Fruit fly (Drosophila melanogaster) whole organism, embryonic: Measurements from ENCODE around the gene Set2.

Experiments used
- Antp ChIP-seq: fragments of 200-800 bp; sonication (Bioruptor generic); optimal IDR thresholded peaks from 3 replicates; lab custom pipeline; 2016; ENCODE audit warnings: missing biosample characterization, missing genetic modification characterization
- CG10654 ChIP-seq: fragments of 200-800 bp; sonication (Bioruptor generic); optimal IDR thresholded peaks from 2 replicates; lab custom pipeline; 2016; ENCODE audit warnings: missing biosample characterization, missing genetic modification characterization
- CG11560 ChIP-seq: fragments of 200-800 bp; sonication (Bioruptor generic); IDR thresholded peaks from 3 replicates; pipeline ENCODE4 v1.3.6; 2022; ENCODE audit warnings: missing biosample characterization, missing genetic modification characterization
- CG11696 ChIP-seq: fragments of 200-800 bp; sonication (Bioruptor generic); IDR thresholded peaks from 2 replicates; pipeline ENCODE4 v1.3.6; 2022; ENCODE audit warnings: missing biosample characterization, missing genetic modification characterization
- CG12299 ChIP-seq: fragments of 200-800 bp; sonication (Bioruptor generic); optimal IDR thresholded peaks from 2 replicates; lab custom pipeline; 2018; ENCODE audit warnings: missing biosample characterization, mild to moderate bottlenecking, missing genetic modification characterization
- CG14014 ChIP-seq: fragments of 200-800 bp; sonication (Bioruptor generic); IDR thresholded peaks from 2 replicates; pipeline ENCODE4 v1.3.6; 2022; ENCODE audit warnings: missing biosample characterization, missing genetic modification characterization
- CG14667 ChIP-seq: fragments of 200-800 bp; sonication (Bioruptor generic); IDR thresholded peaks from 2 replicates; pipeline ENCODE4 v1.3.6; 2022; ENCODE audit warnings: missing biosample characterization, missing genetic modification characterization
- CG14860 ChIP-seq: fragments of 200-800 bp; sonication (Bioruptor generic); IDR thresholded peaks from 3 replicates; pipeline ENCODE4 v1.3.6; 2022; ENCODE audit warnings: missing biosample characterization, missing genetic modification characterization; ENCODE audit not compliant: partially characterized antibody
- CG17912 ChIP-seq: fragments of 200-800 bp; sonication (Bioruptor generic); optimal IDR thresholded peaks from 2 replicates; lab custom pipeline; 2018; ENCODE audit warnings: missing biosample characterization, mild to moderate bottlenecking, missing genetic modification characterization
- CG18011 ChIP-seq: fragments of 200-800 bp; sonication (Bioruptor generic); optimal IDR thresholded peaks from 2 replicates; lab custom pipeline; 2017; ENCODE audit warnings: missing biosample characterization, missing genetic modification characterization, mild to moderate bottlenecking, moderate library complexity, missing genotype
- CG1832 ChIP-seq: fragments of 200-800 bp; sonication (Bioruptor generic); optimal IDR thresholded peaks from 2 replicates; lab custom pipeline; 2017; ENCODE audit warnings: missing biosample characterization, mild to moderate bottlenecking, missing genetic modification characterization, inconsistent platforms
- CG2120 ChIP-seq: fragments of 200-800 bp; sonication (Bioruptor generic); optimal IDR thresholded peaks from 3 replicates; lab custom pipeline; 2016; ENCODE audit warnings: missing biosample characterization, missing genetic modification characterization
- CG3065 ChIP-seq: fragments of 200-800 bp; sonication (Bioruptor generic); optimal IDR thresholded peaks from 2 replicates; lab custom pipeline; 2016; ENCODE audit warnings: missing biosample characterization, missing genetic modification characterization
- CG33557 ChIP-seq: fragments of 200-800 bp; sonication (Bioruptor generic); optimal IDR thresholded peaks from 2 replicates; lab custom pipeline; 2019; ENCODE audit warnings: missing biosample characterization, mild to moderate bottlenecking, missing genetic modification characterization, moderate library complexity
- CG4820 ChIP-seq: fragments of 200-800 bp; sonication (Bioruptor generic); optimal IDR thresholded peaks from 3 replicates; lab custom pipeline; 2016; ENCODE audit warnings: missing biosample characterization, missing genetic modification characterization
- CG6272 ChIP-seq: fragments of 200-800 bp; sonication (Bioruptor generic); IDR thresholded peaks from 2 replicates; pipeline ENCODE4 v1.3.6; 2022; ENCODE audit warnings: missing biosample characterization, missing genetic modification characterization
- CG6791 ChIP-seq: fragments of 200-800 bp; sonication (Bioruptor generic); IDR thresholded peaks from 3 replicates; pipeline ENCODE4 v1.3.6; 2022; ENCODE audit warnings: missing biosample characterization, missing genetic modification characterization; ENCODE audit not compliant: partially characterized antibody
- CG7839 ChIP-seq: fragments of 200-800 bp; sonication (Bioruptor generic); optimal IDR thresholded peaks from 3 replicates; lab custom pipeline; 2018; ENCODE audit warnings: missing biosample characterization, mild to moderate bottlenecking, missing genetic modification characterization, moderate library complexity
- CG8281 ChIP-seq: fragments of 200-800 bp; sonication (Bioruptor generic); optimal IDR thresholded peaks from 2 replicates; lab custom pipeline; 2018; ENCODE audit warnings: missing biosample characterization, mild to moderate bottlenecking, missing genetic modification characterization, moderate library complexity
- CG8290 ChIP-seq, 3 experiments: fragments of 200-800 bp; sonication (Bioruptor generic); optimal IDR thresholded peaks; 2 replicates each; lab custom pipeline; 2016 to 2019; ENCODE audit warnings: missing biosample characterization in 3 of 3, missing genetic modification characterization in 3 of 3, mild to moderate bottlenecking in 2 of 3, moderate library complexity in 1 of 3
- CG9609 ChIP-seq: fragments of 200-800 bp; sonication (Bioruptor generic); optimal IDR thresholded peaks from 3 replicates; lab custom pipeline; 2016; ENCODE audit warnings: missing biosample characterization, missing genetic modification characterization
- Dip2 ChIP-seq: fragments of 200-800 bp; sonication (Bioruptor generic); IDR thresholded peaks from 2 replicates; pipeline ENCODE4 v1.3.6; 2022; ENCODE audit warnings: missing biosample characterization, missing genetic modification characterization
- Eip74EF ChIP-seq, 2 experiments: fragments of 200-800 bp in 1 of 2; fragments of >200 bp in 1 of 2; sonication (Bioruptor generic) in 1 of 2; optimal IDR thresholded peaks; 2 replicates each; lab custom pipeline; 2017 to 2019; ENCODE audit warnings: missing biosample characterization in 2 of 2, missing genetic modification characterization in 2 of 2, mild to moderate bottlenecking in 1 of 2, moderate library complexity in 1 of 2
- Ets97D ChIP-seq: fragments of 200-800 bp; sonication (Bioruptor generic); optimal IDR thresholded peaks from 3 replicates; lab custom pipeline; 2016; ENCODE audit warnings: missing biosample characterization, missing genetic modification characterization
- Fer1 ChIP-seq: fragments of 200-800 bp; sonication (Bioruptor generic); optimal IDR thresholded peaks from 2 replicates; lab custom pipeline; 2017; ENCODE audit warnings: missing biosample characterization, mild to moderate bottlenecking, missing genetic modification characterization
- H2.0 ChIP-seq: fragments of 200-800 bp; sonication (Bioruptor generic); IDR thresholded peaks from 2 replicates; pipeline ENCODE4 v1.3.6; 2022; ENCODE audit warnings: missing biosample characterization, missing genetic modification characterization
- Hr51 ChIP-seq, 2 experiments: fragments of 200-800 bp; sonication (Bioruptor generic); optimal IDR thresholded peaks; 2 replicates in 1 of 2; 3 replicates in 1 of 2; lab custom pipeline; 2016 to 2018; ENCODE audit warnings: missing biosample characterization in 2 of 2, missing genetic modification characterization in 2 of 2, mild to moderate bottlenecking in 1 of 2, moderate library complexity in 1 of 2
- Hr78 ChIP-seq, 2 experiments: fragments of 200-800 bp in 1 of 2; fragments of >200 bp in 1 of 2; sonication (Bioruptor generic) in 1 of 2; optimal IDR thresholded peaks; 2 replicates each; lab custom pipeline; 2017 to 2019; ENCODE audit warnings: missing biosample characterization in 2 of 2, missing genetic modification characterization in 2 of 2, mild to moderate bottlenecking in 1 of 2, moderate library complexity in 1 of 2
- Lim3 ChIP-seq: fragments of 200-800 bp; sonication (Bioruptor generic); IDR thresholded peaks from 2 replicates; pipeline ENCODE4 v1.3.6; 2022; ENCODE audit warnings: missing biosample characterization, missing genetic modification characterization
- Med ChIP-seq: fragments of 200-800 bp; sonication (Bioruptor generic); peaks from one replicate; lab custom pipeline; 2016; ENCODE audit warnings: missing biosample characterization, missing genetic modification characterization, mild to moderate bottlenecking, inconsistent platforms, moderate library complexity
- NK7.1 ChIP-seq: fragments of 200-800 bp; sonication (Bioruptor generic); optimal IDR thresholded peaks from 3 replicates; lab custom pipeline; 2016; ENCODE audit warnings: missing biosample characterization, missing genetic modification characterization
- Rfx ChIP-seq: fragments of 200-800 bp; sonication (Bioruptor generic); IDR thresholded peaks from 2 replicates; pipeline ENCODE4 v1.3.6; 2022; ENCODE audit warnings: missing biosample characterization, missing genetic modification characterization
- bab2 ChIP-seq: fragments of 200-800 bp; sonication (Bioruptor generic); optimal IDR thresholded peaks from 2 replicates; lab custom pipeline; 2016; ENCODE audit warnings: missing biosample characterization, missing genetic modification characterization
- cg ChIP-seq: fragments of 200-800 bp; sonication (Bioruptor generic); optimal IDR thresholded peaks from 3 replicates; lab custom pipeline; 2019; ENCODE audit warnings: missing biosample characterization, mild to moderate bottlenecking, missing genetic modification characterization, moderate library complexity
- crc ChIP-seq: fragments of 200-800 bp; sonication (Bioruptor generic); optimal IDR thresholded peaks from 2 replicates; lab custom pipeline; 2016; ENCODE audit warnings: missing biosample characterization, missing genetic modification characterization
- eyg ChIP-seq: fragments of 200-800 bp; sonication (Bioruptor generic); optimal IDR thresholded peaks from 3 replicates; lab custom pipeline; 2016; ENCODE audit warnings: missing biosample characterization, missing genetic modification characterization
- fru ChIP-seq: fragments of >200 bp; optimal IDR thresholded peaks from 2 replicates; lab custom pipeline; 2017
- grn ChIP-seq: fragments of 200-800 bp; sonication (Bioruptor generic); optimal IDR thresholded peaks from 3 replicates; lab custom pipeline; 2017; ENCODE audit warnings: missing biosample characterization, missing genetic modification characterization
- gsb ChIP-seq: fragments of 200-800 bp; sonication (Bioruptor generic); IDR thresholded peaks from 2 replicates; pipeline ENCODE4 v1.3.6; 2022; ENCODE audit warnings: missing biosample characterization, missing genetic modification characterization
- gsb-n ChIP-seq: fragments of 200-800 bp; sonication (Bioruptor generic); optimal IDR thresholded peaks from 3 replicates; lab custom pipeline; 2018; ENCODE audit warnings: missing biosample characterization, mild to moderate bottlenecking, missing genetic modification characterization
- jigr1 ChIP-seq: fragments of 200-800 bp; sonication (Bioruptor generic); IDR thresholded peaks from 3 replicates; pipeline ENCODE4 v1.3.6; 2022; ENCODE audit warnings: missing biosample characterization, missing genetic modification characterization
- luna ChIP-seq: fragments of 200-800 bp; sonication (Bioruptor generic); optimal IDR thresholded peaks from 2 replicates; lab custom pipeline; 2016; ENCODE audit warnings: missing biosample characterization, missing genetic modification characterization
- mam ChIP-seq: fragments of 200-800 bp; sonication (Bioruptor generic); optimal IDR thresholded peaks from 3 replicates; lab custom pipeline; 2016; ENCODE audit warnings: missing biosample characterization, missing genetic modification characterization
- mld ChIP-seq: fragments of 200-800 bp; sonication (Bioruptor generic); IDR thresholded peaks from 3 replicates; pipeline ENCODE4 v1.3.6; 2022; ENCODE audit warnings: missing biosample characterization, missing genetic modification characterization; ENCODE audit not compliant: partially characterized antibody
- otp ChIP-seq: fragments of 200-800 bp; sonication (Bioruptor generic); IDR thresholded peaks from 3 replicates; pipeline ENCODE4, ENCODE4 v1.3.6; 2022; ENCODE audit warnings: missing biosample characterization, missing genetic modification characterization
- ro ChIP-seq: fragments of 200-800 bp; sonication (Bioruptor generic); IDR thresholded peaks from 2 replicates; pipeline ENCODE4 v1.3.6; 2022; ENCODE audit warnings: missing biosample characterization, missing genetic modification characterization
- sens-2 ChIP-seq: fragments of 200-800 bp; sonication (Bioruptor generic); IDR thresholded peaks from 2 replicates; pipeline ENCODE4 v1.3.6; 2022; ENCODE audit warnings: missing biosample characterization, missing genetic modification characterization
- sr ChIP-seq: fragments of 200-800 bp; sonication (Bioruptor generic); IDR thresholded peaks from 3 replicates; pipeline ENCODE4 v1.3.6; 2022; ENCODE audit warnings: missing biosample characterization, missing genetic modification characterization
- tx ChIP-seq: fragments of 200-800 bp; sonication (Bioruptor generic); optimal IDR thresholded peaks from 2 replicates; lab custom pipeline; 2016; ENCODE audit warnings: missing biosample characterization, missing genetic modification characterization
- unc-4 ChIP-seq: fragments of 200-800 bp; sonication (Bioruptor generic); IDR thresholded peaks from 2 replicates; pipeline ENCODE4 v1.3.6; 2022; ENCODE audit warnings: missing biosample characterization, missing genetic modification characterization; ENCODE audit not compliant: partially characterized antibody
- usp ChIP-seq: fragments of >200 bp; optimal IDR thresholded peaks from 2 replicates; lab custom pipeline; 2017; ENCODE audit warnings: missing biosample characterization, missing genetic modification characterization
- zfh2 ChIP-seq: fragments of 200-800 bp; sonication (Bioruptor generic); optimal IDR thresholded peaks from 2 replicates; lab custom pipeline; 2016; ENCODE audit warnings: missing biosample characterization, missing genetic modification characterization

The Set2 gene

dm6 chrX:13394343-13394742 lies 18.7 kb upstream of the Set2 start:
- TF ChIP-seq jigr1 (GFP tag; lab: Robert Waterston, UW) = no peak
- TF ChIP-seq Eip74EF (GFP tag; optimal IDR thresholded peaks at IDR 0.05; lab: Kevin White, UChicago) = no peak
- TF ChIP-seq fru = no peak
- no peak for TF ChIP-seq eyg (GFP tag; lab: Kevin White, UChicago)
- no peak for TF ChIP-seq mld (GFP tag; lab: Robert Waterston, UW)
- TF ChIP-seq bab2 (GFP tag; lab: Kevin White, UChicago) = no peak
- TF ChIP-seq CG11560 (tag; lab: Robert Waterston, UW) = no peak
- no peak for TF ChIP-seq crc (GFP tag; lab: Kevin White, UChicago)
- no peak for TF ChIP-seq CG6791 (GFP tag; lab: Robert Waterston, UW)
- no peak for TF ChIP-seq Dip2 (GFP tag; lab: Robert Waterston, UW)
- peak; percentile 28 for TF ChIP-seq zfh2 (GFP tag; lab: Kevin White, UChicago)
- no peak for TF ChIP-seq CG4820 (GFP tag; lab: Kevin White, UChicago)
- no peak for TF ChIP-seq CG8290 (GFP tag; optimal IDR thresholded peaks at IDR 0.05; lab: Kevin White, UChicago)
- TF ChIP-seq CG8290 (tag; optimal IDR thresholded peaks at IDR 0.05; lab: Kevin White, UChicago) = peak in 1 of 2 experiments; percentile 43
- no peak for TF ChIP-seq Antp
- TF ChIP-seq gsb = no peak
- TF ChIP-seq CG2120 = peak; percentile 25
- no peak for TF ChIP-seq CG1832 (GFP tag; lab: Kevin White, UChicago)
- no peak for TF ChIP-seq CG10654 (GFP tag; lab: Kevin White, UChicago)
- 0 out of 2 replicates have a peak, but pooled peaks have one; percentile 2 for TF ChIP-seq CG11696
- no peak for TF ChIP-seq CG14667 (GFP tag; lab: Robert Waterston, UW)
- no peak for TF ChIP-seq CG9609 (GFP tag; lab: Kevin White, UChicago)
- TF ChIP-seq CG14014 = no peak
- TF ChIP-seq Ets97D (GFP tag; lab: Kevin White, UChicago) = no peak
- no peak for TF ChIP-seq otp (GFP tag; lab: Robert Waterston, UW)
- TF ChIP-seq sr (GFP tag; lab: Robert Waterston, UW) = no peak
- TF ChIP-seq CG14860 (GFP tag; lab: Robert Waterston, UW) = no peak
- TF ChIP-seq ro = no peak
- TF ChIP-seq Lim3 (GFP tag; lab: Robert Waterston, UW) = no peak
- peak; percentile 16 for TF ChIP-seq cg (GFP tag; lab: Kevin White, UChicago)
- no peak for TF ChIP-seq Hr78 (GFP tag; optimal IDR thresholded peaks at IDR 0.05; lab: Kevin White, UChicago)
- TF ChIP-seq NK7.1 (GFP tag; lab: Kevin White, UChicago) = no peak
- peak; percentile 17 for TF ChIP-seq luna (GFP tag; lab: Kevin White, UChicago)
- TF ChIP-seq Fer1 (GFP tag; lab: Kevin White, UChicago) = no peak
- TF ChIP-seq gsb-n (tag; lab: Kevin White, UChicago) = no peak
- no peak for TF ChIP-seq CG6272
- no peak for TF ChIP-seq unc-4 (GFP tag; lab: Robert Waterston, UW)
- no peak for TF ChIP-seq Hr51 (GFP tag; optimal IDR thresholded peaks at IDR 0.05; lab: Kevin White, UChicago)
- no peak for TF ChIP-seq CG8281 (tag; lab: Kevin White, UChicago)
- no peak for TF ChIP-seq CG17912 (GFP tag; lab: Kevin White, UChicago)
- 0 out of 2 replicates have a peak, but pooled peaks have one; percentile 10 for TF ChIP-seq H2.0 (GFP tag; lab: Robert Waterston, UW)
- no peak for TF ChIP-seq tx (GFP tag; lab: Kevin White, UChicago)
- TF ChIP-seq grn (GFP tag; lab: Kevin White, UChicago) = no peak
- no peak for TF ChIP-seq sens-2
- no peak for TF ChIP-seq CG18011 (GFP tag; lab: Kevin White, UChicago)
- TF ChIP-seq usp = no peak
- TF ChIP-seq CG7839 (tag; lab: Kevin White, UChicago) = no peak
- TF ChIP-seq mam (GFP tag; lab: Kevin White, UChicago) = peak; percentile 6
- TF ChIP-seq Med (GFP tag; lab: Kevin White, UChicago) = peak; percentile 82
- TF ChIP-seq CG12299 = no peak
- no peak for TF ChIP-seq CG3065 (GFP tag; lab: Kevin White, UChicago)
- TF ChIP-seq Rfx = 0 out of 2 replicates have a peak, but pooled peaks have one; percentile 19
- TF ChIP-seq CG33557 (GFP tag; lab: Kevin White, UChicago) = no peak
